Worm (Caenorhabditis elegans) whole organism, young adult: ENCODE results near the gene spr-3.

Source experiments
- B0035.1 ChIP-seq: sonication (generic microtip); optimal IDR thresholded peaks from 2 replicates; lab custom pipeline; 2016; ENCODE audit warnings: missing genetic modification characterization, mild to moderate bottlenecking, missing compliant biosample characterization, missing genotype, missing genetic modification reagents
- F22D6.2 ChIP-seq: sonication (generic microtip); optimal IDR thresholded peaks from 2 replicates; lab custom pipeline; 2016; ENCODE audit warnings: mild to moderate bottlenecking, missing genetic modification characterization, missing compliant biosample characterization
- F33H1.4 ChIP-seq: fragments of 200-800 bp; sonication (Bioruptor generic); IDR thresholded peaks from 2 replicates; pipeline ENCODE4 v1.3.6; 2022; ENCODE audit warnings: missing genetic modification reagents, missing genetic modification characterization, missing compliant biosample characterization
- F37B4.10 ChIP-seq: fragments of 200-800 bp; sonication (Bioruptor generic); IDR thresholded peaks from 2 replicates; pipeline ENCODE4 v1.3.6; 2022; ENCODE audit warnings: missing genetic modification characterization, missing compliant biosample characterization
- F57A8.1 ChIP-seq: fragments of 200-800 bp; sonication (Bioruptor generic); optimal IDR thresholded peaks from 2 replicates; lab custom pipeline; 2018; ENCODE audit warnings: mild to moderate bottlenecking, missing genetic modification characterization, moderate library complexity, missing compliant biosample characterization
- T26A5.8 ChIP-seq: sonication (generic microtip); optimal IDR thresholded peaks from 2 replicates; lab custom pipeline; 2016; ENCODE audit warnings: missing genetic modification characterization, missing compliant biosample characterization
- Y79H2A.3 ChIP-seq: fragments of 200-800 bp; sonication (Bioruptor generic); conservative IDR thresholded peaks from 2 replicates; pipeline ENCODE4 v1.3.6; 2022; ENCODE audit warnings: missing genetic modification reagents, missing genetic modification characterization, missing compliant biosample characterization
- atf-7 ChIP-seq: sonication (generic microtip); optimal IDR thresholded peaks from 2 replicates; lab custom pipeline; 2017; ENCODE audit warnings: mild to moderate bottlenecking, missing genetic modification characterization, missing compliant biosample characterization
- attf-5 ChIP-seq: fragments of 200-800 bp; sonication (Bioruptor generic); optimal IDR thresholded peaks from 2 replicates; lab custom pipeline; 2018; ENCODE audit warnings: mild to moderate bottlenecking, missing genetic modification characterization, missing compliant biosample characterization
- attf-6 ChIP-seq: fragments of 200-800 bp; sonication (Bioruptor generic); IDR thresholded peaks from 2 replicates; pipeline ENCODE4 v1.3.6; 2022; ENCODE audit warnings: missing genetic modification reagents, missing genetic modification characterization, missing compliant biosample characterization
- bed-1 ChIP-seq: fragments of 200-800 bp; sonication (Bioruptor generic); IDR thresholded peaks from 2 replicates; pipeline ENCODE4 v1.3.6; 2022; ENCODE audit warnings: missing genetic modification reagents, missing genetic modification characterization, missing compliant biosample characterization
- bed-2 ChIP-seq: fragments of 200-800 bp; sonication (Bioruptor generic); IDR thresholded peaks from 2 replicates; pipeline ENCODE4 v1.3.6; 2022; ENCODE audit warnings: missing genetic modification reagents, missing genetic modification characterization, missing compliant biosample characterization
- ccch-3 ChIP-seq: fragments of 200-800 bp; sonication (Bioruptor generic); optimal IDR thresholded peaks from 2 replicates; lab custom pipeline; 2018; ENCODE audit warnings: mild to moderate bottlenecking, missing genetic modification characterization, missing compliant biosample characterization
- cebp-1 ChIP-seq, 2 experiments: fragments of 200-800 bp in 1 of 2; sonication (Bioruptor generic) in 1 of 2; sonication (generic microtip) in 1 of 2; IDR thresholded peaks in 1 of 2; optimal IDR thresholded peaks in 1 of 2; 2 replicates each; pipeline versions ENCODE4 v1.3.6 to Lab custom; 2017 to 2022; ENCODE audit warnings: missing compliant biosample characterization in 2 of 2, missing genetic modification characterization in 2 of 2, mild to moderate bottlenecking in 1 of 2, missing genetic modification reagents in 1 of 2, moderate library complexity in 1 of 2
- cebp-2 ChIP-seq: fragments of 200-800 bp; sonication (Bioruptor generic); IDR thresholded peaks from 2 replicates; pipeline ENCODE4 v1.3.6; 2022; ENCODE audit warnings: missing genetic modification characterization, missing compliant biosample characterization
- ceh-27 ChIP-seq: fragments of 200-800 bp; sonication (Bioruptor generic); optimal IDR thresholded peaks from 2 replicates; lab custom pipeline; 2018; ENCODE audit warnings: mild to moderate bottlenecking, missing genetic modification characterization, moderate library complexity, missing compliant biosample characterization
- ceh-58 ChIP-seq: fragments of 200-800 bp; sonication (Bioruptor generic); IDR thresholded peaks from 2 replicates; pipeline ENCODE4 v1.3.6; 2022; ENCODE audit warnings: missing genetic modification characterization, missing compliant biosample characterization
- gei-17 ChIP-seq: fragments of 200-800 bp; sonication (Bioruptor generic); optimal IDR thresholded peaks from 2 replicates; lab custom pipeline; 2018; ENCODE audit warnings: mild to moderate bottlenecking, missing genetic modification characterization, missing compliant biosample characterization
- lin-26 ChIP-seq: fragments of 200-800 bp; sonication (Bioruptor generic); IDR thresholded peaks from 2 replicates; pipeline ENCODE4 v1.3.6; 2022; ENCODE audit warnings: missing genetic modification reagents, missing genetic modification characterization, missing compliant biosample characterization
- lin-35 ChIP-seq, 3 experiments: fragments of 150-350 bp in 2 of 3; sonication (generic microtip) in 1 of 3; optimal IDR thresholded peaks; 2 replicates each; lab custom pipeline; 2014 to 2018; ENCODE audit warnings: missing biosample characterization in 3 of 3, missing genetic modification characterization in 3 of 3, missing genetic modification reagents in 3 of 3
- madf-8 ChIP-seq: fragments of 200-800 bp; sonication (Bioruptor generic); conservative IDR thresholded peaks from 2 replicates; pipeline ENCODE4 v1.3.6; 2022; ENCODE audit warnings: missing genetic modification reagents, missing genetic modification characterization, missing compliant biosample characterization
- mes-4 ChIP-seq: sonication (generic microtip); optimal IDR thresholded peaks from 2 replicates; lab custom pipeline; 2016; ENCODE audit warnings: missing genotype, missing genetic modification characterization, missing compliant biosample characterization
- nfya-1 ChIP-seq: sonication (generic microtip); optimal IDR thresholded peaks from 2 replicates; lab custom pipeline; 2017; ENCODE audit warnings: antibody characterized with exemption, missing compliant biosample characterization, missing genetic modification characterization, borderline replicate concordance; ENCODE audit not compliant: insufficient read depth
- sea-2 ChIP-seq: fragments of 200-800 bp; sonication (Bioruptor generic); IDR thresholded peaks from 2 replicates; pipeline ENCODE4 v1.3.6; 2022; ENCODE audit warnings: missing genetic modification characterization, missing compliant biosample characterization
- snpc-3.4 ChIP-seq: sonication (generic microtip); optimal IDR thresholded peaks from 2 replicates; lab custom pipeline; 2017; ENCODE audit warnings: missing genetic modification characterization, mild to moderate bottlenecking, missing compliant biosample characterization, antibody characterized with exemption, moderate library complexity, missing genotype, missing genetic modification reagents
- sptf-2 ChIP-seq: fragments of 200-800 bp; sonication (Bioruptor generic); optimal IDR thresholded peaks from 2 replicates; lab custom pipeline; 2018; ENCODE audit warnings: mild to moderate bottlenecking, missing genetic modification characterization, missing compliant biosample characterization
- xnd-1 ChIP-seq: sonication (generic microtip); optimal IDR thresholded peaks from 2 replicates; lab custom pipeline; 2016; ENCODE audit warnings: missing genotype, missing genetic modification reagents, missing genetic modification characterization, missing compliant biosample characterization
- ztf-3 ChIP-seq: fragments of 200-800 bp; sonication (Bioruptor generic); optimal IDR thresholded peaks from 2 replicates; lab custom pipeline; 2018; ENCODE audit warnings: mild to moderate bottlenecking, missing genetic modification characterization, missing compliant biosample characterization

spr-3 gene

ce11 chrX:4508209-4508608 is 5.7 kb upstream of the spr-3 start, which contains the start of gene rhi-1:
Gene rhi-1 (plus strand): TSS chrX:4508509.
- no peak for TF ChIP-seq bed-1 (GFP tag; lab: Robert Waterston, UW)
- TF ChIP-seq cebp-1 (GFP tag; IDR thresholded peaks at IDR 0.05; lab: Robert Waterston, UW), result no peak
- peak; percentile 61 for TF ChIP-seq cebp-1 (tag; optimal IDR thresholded peaks at IDR 0.05; lab: Kevin White, UChicago)
- TF ChIP-seq, all 124 proteins: peak for 1

ce11 chrX:4516758-4517157 is 2.9 kb downstream of the spr-3 start:
- TF ChIP-seq Y79H2A.3 (GFP tag; lab: Robert Waterston, UW) (no peak), F33H1.4 (GFP tag; lab: Robert Waterston, UW) (no peak), lin-35 (GFP tag; optimal IDR thresholded peaks at IDR 0.05; lab: Kevin White, UChicago) (peak in 1 of 3 experiments; percentile 13), xnd-1 (no peak), F37B4.10 (GFP tag; lab: Robert Waterston, UW) (no peak), nfya-1 (no peak), bed-1 (GFP tag; lab: Robert Waterston, UW) (no peak)
- TF ChIP-seq, all 124 proteins: peak for 1

- TF ChIP-seq lin-26 (GFP tag; lab: Robert Waterston, UW) (0 out of 2 replicates have a peak, but pooled peaks have one; percentile 8), gei-17 (no peak), madf-8 (GFP tag; lab: Robert Waterston, UW) (no peak), ceh-27 (GFP tag; lab: Kevin White, UChicago) (peak; percentile 1), cebp-1 (GFP tag; IDR thresholded peaks at IDR 0.05; lab: Robert Waterston, UW) (0 out of 2 replicates have a peak, but pooled peaks have one; percentile 18), cebp-1 (tag; optimal IDR thresholded peaks at IDR 0.05; lab: Kevin White, UChicago) (peak; percentile 12), F22D6.2 (tag; lab: Kevin White, UChicago) (no peak), F57A8.1 (GFP tag; lab: Kevin White, UChicago) (no peak), atf-7 (tag; lab: Kevin White, UChicago) (no peak)
Measured at ce11 chrX:4519968-4520367, 6.1 kb downstream of the spr-3 start.

- no peak for TF ChIP-seq F22D6.2 (tag; lab: Kevin White, UChicago)
- no peak for TF ChIP-seq snpc-3.4 (tag; lab: Kevin White, UChicago)
- no peak for TF ChIP-seq ceh-58
- TF ChIP-seq attf-5 (GFP tag; lab: Kevin White, UChicago), result no peak
- TF ChIP-seq attf-6 (GFP tag; lab: Robert Waterston, UW), result no peak
- TF ChIP-seq bed-2 (GFP tag; lab: Robert Waterston, UW), result no peak
- no peak for TF ChIP-seq cebp-2 (GFP tag; lab: Robert Waterston, UW)
- TF ChIP-seq F57A8.1 (GFP tag; lab: Kevin White, UChicago), result no peak
- TF ChIP-seq F37B4.10 (GFP tag; lab: Robert Waterston, UW), result no peak
- no peak for TF ChIP-seq mes-4 (tag; lab: Kevin White, UChicago)
- TF ChIP-seq ccch-3 (GFP tag; lab: Kevin White, UChicago), result no peak
- TF ChIP-seq T26A5.8 (tag; lab: Kevin White, UChicago), result no peak
- TF ChIP-seq sea-2 (GFP tag; lab: Robert Waterston, UW), result no peak
- no peak for TF ChIP-seq ztf-3 (GFP tag; lab: Kevin White, UChicago)
- TF ChIP-seq sptf-2 (GFP tag; lab: Kevin White, UChicago), result no peak
- TF ChIP-seq B0035.1, result no peak
Measured at ce11 chrX:4521166-4521565, 7.3 kb downstream of the spr-3 start.
